Worm (Caenorhabditis elegans): ENCODE data around the gene F47C12.8.

DNA sequence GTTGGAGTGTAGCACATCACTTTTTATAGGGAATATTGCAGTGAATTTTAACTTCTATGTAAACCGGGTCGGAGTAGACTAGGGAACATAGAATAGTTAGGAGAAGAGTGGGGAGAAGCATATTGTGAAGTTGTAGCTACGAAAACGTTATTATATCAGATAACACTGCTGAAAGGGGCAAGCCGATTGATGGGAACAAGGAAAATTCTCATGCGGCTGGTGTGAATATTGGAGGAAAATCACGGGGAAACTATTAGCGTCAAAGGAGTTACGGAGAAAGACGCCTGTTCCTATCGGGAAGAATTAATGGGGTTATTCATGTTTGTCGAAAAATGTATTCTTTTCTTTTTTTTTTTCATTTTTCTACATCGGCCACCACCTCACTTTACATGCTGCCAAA is 5.1 kb downstream of the F47C12.8 start, which contains the start of gene F47C12.6:
- TF ChIP-seq T22C8.4 (GFP tag; IDR thresholded peaks at IDR 0.05) (no peak), cog-1 (tag; optimal IDR thresholded peaks at IDR 0.05) (no peak), klf-2 (GFP tag; conservative IDR thresholded peaks at IDR 0.05) (no peak), flt-1 (GFP tag; IDR thresholded peaks at IDR 0.05) (no peak), tab-1 (GFP tag; IDR thresholded peaks at IDR 0.05) (no peak)
